Worm (Caenorhabditis elegans): ENCODE measurements around the gene mek-1.

The mek-1 gene

DNA sequence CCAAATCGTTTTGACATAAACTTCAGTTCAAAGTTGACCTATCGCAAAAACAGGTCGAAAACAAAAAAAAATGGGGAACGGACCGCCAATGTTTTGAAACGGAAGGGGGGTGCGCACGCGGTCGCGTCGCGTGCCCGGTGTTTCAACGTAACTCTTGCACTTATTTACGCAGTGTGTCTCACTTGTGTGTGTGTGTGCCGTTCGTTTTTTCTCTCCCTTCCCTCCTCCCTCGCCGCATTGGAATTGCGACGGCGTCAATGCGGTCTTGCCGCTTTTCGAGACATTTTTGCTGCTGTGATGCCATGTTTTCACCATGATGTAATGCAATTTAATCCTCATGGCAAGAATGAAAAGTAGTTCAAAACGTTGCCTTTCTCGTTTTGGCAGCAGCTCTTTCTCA, 572 bp upstream of the mek-1 start:
- TF ChIP-seq R02D3.7 (tag; optimal IDR thresholded peaks at IDR 0.05) (no peak), lin-13 (GFP tag; optimal IDR thresholded peaks at IDR 0.05) (peak; percentile 15), elt-1 (tag; optimal IDR thresholded peaks at IDR 0.05) (no peak), elt-3 (tag; optimal IDR thresholded peaks at IDR 0.05) (no peak), crh-2 (tag; optimal IDR thresholded peaks at IDR 0.05) (peak; percentile 35), nhr-77 (tag; optimal IDR thresholded peaks at IDR 0.05) (no peak), lsy-2 (tag; optimal IDR thresholded peaks at IDR 0.05) (no peak), aly-2 (tag; optimal IDR thresholded peaks at IDR 0.05) (no peak), nhr-6 (tag; optimal IDR thresholded peaks at IDR 0.05) (no peak), C34F6.9 (tag; optimal IDR thresholded peaks at IDR 0.05) (peak; percentile 55), F13H6.1 (tag; optimal IDR thresholded peaks at IDR 0.05) (peak; percentile 37), sem-4 (tag; optimal IDR thresholded peaks at IDR 0.05) (peak; percentile 41), zag-1 (tag; optimal IDR thresholded peaks at IDR 0.05) (peak; percentile 31), nhr-129 (tag; optimal IDR thresholded peaks at IDR 0.05) (peak; percentile 21), lin-39 (tag; optimal IDR thresholded peaks at IDR 0.05) (no peak), alr-1 (tag; optimal IDR thresholded peaks at IDR 0.05) (no peak), fos-1 (tag; optimal IDR thresholded peaks at IDR 0.05) (peak; percentile 45), ztf-4 (tag; optimal IDR thresholded peaks at IDR 0.05) (no peak), unc-55 (GFP tag; optimal IDR thresholded peaks at IDR 0.05) (peak; percentile 63), nhr-12 (tag; optimal IDR thresholded peaks at IDR 0.05) (no peak), ceh-16 (tag; optimal IDR thresholded peaks at IDR 0.05) (no peak), nhr-25 (tag; optimal IDR thresholded peaks at IDR 0.05) (peak; percentile 10), nhr-21 (tag; optimal IDR thresholded peaks at IDR 0.05) (no peak), unc-39 (tag; optimal IDR thresholded peaks at IDR 0.05) (no peak), mab-5 (tag; optimal IDR thresholded peaks at IDR 0.05) (no peak)

DNA sequence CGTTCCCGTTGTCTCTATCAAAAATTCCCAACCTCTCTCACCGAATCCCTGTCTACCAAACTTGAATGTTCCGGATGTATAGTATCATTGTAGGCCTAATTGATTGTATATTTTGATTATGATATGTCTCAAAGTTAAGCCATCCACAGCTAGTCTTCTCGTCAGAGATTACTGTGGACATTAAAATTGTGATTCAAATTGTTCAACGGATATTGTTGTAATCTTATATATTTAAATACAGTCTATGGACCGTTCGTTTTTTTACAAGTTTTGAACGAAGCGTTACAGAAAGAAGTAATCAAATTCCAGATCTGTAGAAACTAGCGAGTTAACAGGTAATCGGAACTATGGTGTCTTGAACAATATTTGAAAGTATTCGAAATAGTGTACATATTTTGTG, 1.7 kb downstream of the mek-1 start, which contains the start of gene F48E3.9:
Gene F48E3.9 (plus strand): TSS at position 301 of the 400 bp plus-strand sequence.
- no peak for TF ChIP-seq lsy-2 (tag; optimal IDR thresholded peaks at IDR 0.05)
- no peak for TF ChIP-seq skn-1 (tag; optimal IDR thresholded peaks at IDR 0.05)
- no peak for TF ChIP-seq nhr-21 (tag; optimal IDR thresholded peaks at IDR 0.05)
- no peak for TF ChIP-seq F13H6.1 (tag; optimal IDR thresholded peaks at IDR 0.05)
- no peak for TF ChIP-seq mbf-1 (tag; optimal IDR thresholded peaks at IDR 0.05)
- TF ChIP-seq alr-1 (tag; optimal IDR thresholded peaks at IDR 0.05): no peak
- TF ChIP-seq peb-1 (tag; optimal IDR thresholded peaks at IDR 0.05): no peak
- TF ChIP-seq ceh-16 (tag; optimal IDR thresholded peaks at IDR 0.05): no peak
- no peak for TF ChIP-seq nhr-12 (tag; optimal IDR thresholded peaks at IDR 0.05)

DNA sequence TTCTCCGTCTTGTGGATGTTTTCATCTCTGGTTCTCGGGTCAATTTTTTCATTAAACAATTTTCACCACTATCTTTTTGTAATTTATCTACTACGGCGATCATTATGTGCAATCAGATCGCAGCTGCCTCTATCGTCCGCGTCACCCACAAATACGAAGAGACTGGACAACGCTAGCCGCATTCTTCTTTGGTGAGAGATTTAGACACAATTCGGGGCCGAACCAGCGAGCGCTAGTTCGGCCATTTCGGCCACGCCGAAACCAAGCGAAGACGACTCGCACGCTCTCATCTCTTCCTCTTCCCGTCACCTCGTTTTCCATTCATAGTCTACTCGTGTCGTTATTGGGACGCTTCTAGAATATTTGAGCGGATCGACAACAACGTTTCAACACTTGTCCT, 6.7 kb downstream of the mek-1 start, which contains the start of gene gly-12:
Gene gly-12 (plus strand): TSS at position 117 of the 400 bp plus-strand sequence.
- TF ChIP-seq fos-1 (tag; optimal IDR thresholded peaks at IDR 0.05): peak; percentile 8
- TF ChIP-seq nhr-129 (tag; optimal IDR thresholded peaks at IDR 0.05): peak; percentile 43
- peak; percentile 61 for TF ChIP-seq unc-55 (GFP tag; optimal IDR thresholded peaks at IDR 0.05)
- TF ChIP-seq elt-1 (tag; optimal IDR thresholded peaks at IDR 0.05): peak; percentile 46
- peak; percentile 3 for TF ChIP-seq sma-3 (GFP tag; optimal IDR thresholded peaks at IDR 0.05)
- peak; percentile 62 for TF ChIP-seq sma-9 (GFP tag; optimal IDR thresholded peaks at IDR 0.05)
- no peak for TF ChIP-seq sma-9 (tag; optimal IDR thresholded peaks at IDR 0.05)
- TF ChIP-seq mdl-1 (tag; optimal IDR thresholded peaks at IDR 0.05): peak in 1 of 2 experiments; percentile 30
- no peak for TF ChIP-seq nhr-6 (tag; optimal IDR thresholded peaks at IDR 0.05)
- peak; percentile 56 for TF ChIP-seq ceh-16 (tag; optimal IDR thresholded peaks at IDR 0.05)
- TF ChIP-seq mab-5 (tag; optimal IDR thresholded peaks at IDR 0.05): peak; percentile 27
- TF ChIP-seq lsy-2 (tag; optimal IDR thresholded peaks at IDR 0.05): peak in 1 of 2 experiments; percentile 40
- no peak for TF ChIP-seq nhr-12 (tag; optimal IDR thresholded peaks at IDR 0.05)
- no peak for TF ChIP-seq lin-13 (GFP tag; optimal IDR thresholded peaks at IDR 0.05)
- peak; percentile 16 for TF ChIP-seq crh-2 (tag; optimal IDR thresholded peaks at IDR 0.05)

DNA sequence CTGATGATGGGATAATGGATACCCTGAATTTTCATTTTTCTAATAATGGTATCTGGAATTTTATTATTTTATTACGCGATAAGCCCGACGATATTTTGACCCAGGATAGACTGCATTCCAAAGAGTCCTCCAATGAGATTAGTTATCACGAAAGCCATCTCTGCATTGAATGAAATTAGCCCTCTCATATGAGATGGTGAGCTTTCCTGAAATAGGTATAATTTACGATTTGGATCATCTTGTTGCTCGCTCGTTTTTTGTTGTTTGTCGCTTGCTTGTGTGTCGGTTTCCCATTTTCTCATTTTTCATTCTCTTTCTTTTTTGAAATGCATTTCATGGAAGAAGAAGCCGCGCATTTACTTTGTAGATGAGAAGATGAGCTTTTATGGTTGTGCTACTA, 12.5 kb downstream of the mek-1 start:
- TF ChIP-seq ztf-11 (tag; optimal IDR thresholded peaks at IDR 0.05): no peak
- TF ChIP-seq nhr-6 (tag; optimal IDR thresholded peaks at IDR 0.05): no peak
- TF ChIP-seq nhr-21 (tag; optimal IDR thresholded peaks at IDR 0.05): no peak
- no peak for TF ChIP-seq ztf-1 (GFP tag; conservative IDR thresholded peaks at IDR 0.05)
- no peak for TF ChIP-seq alr-1 (tag; optimal IDR thresholded peaks at IDR 0.05)
- TF ChIP-seq lin-39 (tag; optimal IDR thresholded peaks at IDR 0.05): no peak
- no peak for TF ChIP-seq sma-3 (GFP tag; optimal IDR thresholded peaks at IDR 0.05)
- no peak for TF ChIP-seq nhr-237 (tag; optimal IDR thresholded peaks at IDR 0.05)
- TF ChIP-seq gmeb-1 (tag; optimal IDR thresholded peaks at IDR 0.05): no peak
- TF ChIP-seq lin-11 (tag; optimal IDR thresholded peaks at IDR 0.05): no peak
- no peak for TF ChIP-seq crh-2 (tag; optimal IDR thresholded peaks at IDR 0.05)
- TF ChIP-seq ztf-4 (tag; optimal IDR thresholded peaks at IDR 0.05): no peak
- no peak for TF ChIP-seq mab-5 (tag; optimal IDR thresholded peaks at IDR 0.05)
- TF ChIP-seq ZK546.5 (tag; optimal IDR thresholded peaks at IDR 0.05): no peak
- TF ChIP-seq lin-13 (GFP tag; optimal IDR thresholded peaks at IDR 0.05): no peak
- TF ChIP-seq mdl-1 (tag; optimal IDR thresholded peaks at IDR 0.05): no peak
- TF ChIP-seq elt-3 (tag; optimal IDR thresholded peaks at IDR 0.05): no peak
- TF ChIP-seq ceh-16 (tag; optimal IDR thresholded peaks at IDR 0.05): no peak
- TF ChIP-seq unc-62 (GFP tag; optimal IDR thresholded peaks at IDR 0.05): no peak
- no peak for TF ChIP-seq fos-1 (tag; optimal IDR thresholded peaks at IDR 0.05)

Measured in whole organism, L2 larva.